Fruit fly (Drosophila melanogaster) whole organism, embryonic: Measurements from ENCODE around the gene Vago.

Source experiments
- Abd-B ChIP-seq: fragments of 200-800 bp; sonication (Bioruptor generic); optimal IDR thresholded peaks from 2 replicates; lab custom pipeline; 2018; ENCODE audit warnings: missing biosample characterization, mild to moderate bottlenecking, missing genetic modification characterization, moderate library complexity
- CG10267 ChIP-seq: fragments of 200-800 bp; sonication (Bioruptor generic); optimal IDR thresholded peaks from 2 replicates; lab custom pipeline; 2018; ENCODE audit warnings: missing biosample characterization, mild to moderate bottlenecking, missing genetic modification characterization, moderate library complexity
- CG10366 ChIP-seq: fragments of 200-800 bp; sonication (Bioruptor generic); IDR thresholded peaks from 2 replicates; pipeline ENCODE4 v1.3.6; 2022; ENCODE audit warnings: missing biosample characterization, missing genetic modification characterization
- CG12236 ChIP-seq: fragments of 200-800 bp; sonication (Bioruptor generic); optimal IDR thresholded peaks from 2 replicates; lab custom pipeline; 2016; ENCODE audit warnings: missing biosample characterization, missing genetic modification characterization
- CG13624 ChIP-seq: fragments of 200-800 bp; sonication (Bioruptor generic); optimal IDR thresholded peaks from 2 replicates; lab custom pipeline; 2016; ENCODE audit warnings: missing biosample characterization, missing genetic modification characterization
- CG14014 ChIP-seq: fragments of 200-800 bp; sonication (Bioruptor generic); IDR thresholded peaks from 2 replicates; pipeline ENCODE4 v1.3.6; 2022; ENCODE audit warnings: missing biosample characterization, missing genetic modification characterization
- CG14050 ChIP-seq: fragments of 200-800 bp; sonication (Bioruptor generic); IDR thresholded peaks from 3 replicates; pipeline ENCODE4 v1.3.6; 2022; ENCODE audit warnings: missing biosample characterization, missing genetic modification characterization
- CG14441 ChIP-seq: fragments of 200-800 bp; sonication (Bioruptor generic); IDR thresholded peaks from 2 replicates; pipeline ENCODE4 v1.3.6; 2022; ENCODE audit warnings: missing biosample characterization, missing genetic modification characterization
- CG1602 ChIP-seq: fragments of 200-800 bp; sonication (Bioruptor generic); optimal IDR thresholded peaks from 3 replicates; lab custom pipeline; 2016; ENCODE audit warnings: missing biosample characterization, missing genetic modification characterization
- CG16815 ChIP-seq: fragments of 200-800 bp; sonication (Bioruptor generic); optimal IDR thresholded peaks from 3 replicates; lab custom pipeline; 2017; ENCODE audit warnings: missing biosample characterization, mild to moderate bottlenecking, missing genetic modification characterization
- CG1792 ChIP-seq: fragments of 200-800 bp; sonication (Bioruptor generic); optimal IDR thresholded peaks from 2 replicates; lab custom pipeline; 2016; ENCODE audit warnings: missing biosample characterization, missing genetic modification characterization
- CG2120 ChIP-seq: fragments of 200-800 bp; sonication (Bioruptor generic); optimal IDR thresholded peaks from 3 replicates; lab custom pipeline; 2016; ENCODE audit warnings: missing biosample characterization, missing genetic modification characterization
- CG2875 ChIP-seq: fragments of 200-800 bp; sonication (Bioruptor generic); optimal IDR thresholded peaks from 2 replicates; lab custom pipeline; 2017; ENCODE audit warnings: missing biosample characterization, mild to moderate bottlenecking, missing genetic modification characterization, missing genetic modification reagents
- CG30020 ChIP-seq: fragments of 200-800 bp; optimal IDR thresholded peaks from 2 replicates; lab custom pipeline; 2019; ENCODE audit warnings: missing biosample characterization, mild to moderate bottlenecking, missing genetic modification characterization, moderate library complexity
- CG31365 ChIP-seq: fragments of 200-800 bp; sonication (Bioruptor generic); optimal IDR thresholded peaks from 2 replicates; lab custom pipeline; 2018; ENCODE audit warnings: missing biosample characterization, mild to moderate bottlenecking, missing genetic modification characterization
- CG34376 ChIP-seq: fragments of 200-800 bp; sonication (Bioruptor generic); optimal IDR thresholded peaks from 2 replicates; lab custom pipeline; 2018; ENCODE audit warnings: missing biosample characterization, mild to moderate bottlenecking, missing genetic modification characterization
- CG4328 ChIP-seq: fragments of 200-800 bp; sonication (Bioruptor generic); optimal IDR thresholded peaks from 3 replicates; lab custom pipeline; 2017; ENCODE audit warnings: missing biosample characterization, missing genetic modification reagents, missing genetic modification characterization
- CG7786 ChIP-seq: fragments of 200-800 bp; sonication (Bioruptor generic); optimal IDR thresholded peaks from 2 replicates; lab custom pipeline; 2016; ENCODE audit warnings: missing biosample characterization, missing genetic modification characterization
- CG7963 ChIP-seq: fragments of 200-800 bp; sonication (Bioruptor generic); IDR thresholded peaks from 3 replicates; pipeline ENCODE4 v1.3.6; 2022; ENCODE audit warnings: missing biosample characterization, missing genetic modification characterization; ENCODE audit not compliant: partially characterized antibody
- H2.0 ChIP-seq: fragments of 200-800 bp; sonication (Bioruptor generic); IDR thresholded peaks from 2 replicates; pipeline ENCODE4 v1.3.6; 2022; ENCODE audit warnings: missing biosample characterization, missing genetic modification characterization
- HLH4C ChIP-seq: fragments of 200-800 bp; sonication (Bioruptor generic); IDR thresholded peaks from 3 replicates; pipeline ENCODE4 v1.3.6; 2022; ENCODE audit warnings: missing biosample characterization, missing genetic modification characterization; ENCODE audit not compliant: partially characterized antibody
- HLH54F ChIP-seq: fragments of 200-800 bp; sonication (Bioruptor generic); optimal IDR thresholded peaks from 3 replicates; lab custom pipeline; 2016; ENCODE audit warnings: missing biosample characterization, missing genetic modification characterization
- Hey ChIP-seq: fragments of 200-800 bp; sonication (Bioruptor generic); optimal IDR thresholded peaks from 3 replicates; lab custom pipeline; 2018; ENCODE audit warnings: missing biosample characterization, mild to moderate bottlenecking, missing genetic modification characterization
- Mad ChIP-seq: fragments of 200-800 bp; sonication (Bioruptor generic); optimal IDR thresholded peaks from 2 replicates; lab custom pipeline; 2016; ENCODE audit warnings: missing biosample characterization, missing genetic modification characterization
- Med ChIP-seq: fragments of 200-800 bp; sonication (Bioruptor generic); peaks from one replicate; lab custom pipeline; 2016; ENCODE audit warnings: missing biosample characterization, missing genetic modification characterization, mild to moderate bottlenecking, inconsistent platforms, moderate library complexity
- NK7.1 ChIP-seq: fragments of 200-800 bp; sonication (Bioruptor generic); optimal IDR thresholded peaks from 3 replicates; lab custom pipeline; 2016; ENCODE audit warnings: missing biosample characterization, missing genetic modification characterization
- Optix ChIP-seq: fragments of 200-800 bp; sonication (Bioruptor generic); IDR thresholded peaks from 3 replicates; pipeline ENCODE4 v1.3.6; 2022; ENCODE audit warnings: missing biosample characterization, missing genetic modification characterization
- YL-1 ChIP-seq: fragments of 200-800 bp; sonication (Bioruptor generic); optimal IDR thresholded peaks from 3 replicates; lab custom pipeline; 2017; ENCODE audit warnings: missing biosample characterization, mild to moderate bottlenecking, missing genetic modification characterization
- btn ChIP-seq: fragments of 200-800 bp; sonication (Bioruptor generic); optimal IDR thresholded peaks from 2 replicates; lab custom pipeline; 2016; ENCODE audit warnings: missing biosample characterization, missing genetic modification characterization
- cato ChIP-seq: fragments of 200-800 bp; sonication (Bioruptor generic); optimal IDR thresholded peaks from 2 replicates; lab custom pipeline; 2016; ENCODE audit warnings: missing biosample characterization, missing genetic modification characterization, borderline replicate concordance
- corto ChIP-seq: fragments of 200-800 bp; sonication (Bioruptor generic); optimal IDR thresholded peaks from 2 replicates; lab custom pipeline; 2016; ENCODE audit warnings: missing biosample characterization, mild to moderate bottlenecking, missing genetic modification characterization, moderate library complexity
- crp ChIP-seq, 2 experiments: fragments of 200-800 bp; sonication (Bioruptor generic); optimal IDR thresholded peaks; 2 replicates in 1 of 2; 3 replicates in 1 of 2; lab custom pipeline; 2017; ENCODE audit warnings: missing biosample characterization in 2 of 2, missing genetic modification characterization in 2 of 2, mild to moderate bottlenecking in 1 of 2, moderate library complexity in 1 of 2
- disco-r ChIP-seq: fragments of 200-800 bp; sonication (Bioruptor generic); optimal IDR thresholded peaks from 2 replicates; lab custom pipeline; 2016; ENCODE audit warnings: missing biosample characterization, missing genetic modification characterization
- dysf ChIP-seq: fragments of 200-800 bp; sonication (Bioruptor generic); IDR thresholded peaks from 3 replicates; pipeline ENCODE4 v1.3.6; 2022; ENCODE audit warnings: missing biosample characterization, missing genetic modification characterization
- ems ChIP-seq: fragments of 200-800 bp; sonication (Bioruptor generic); optimal IDR thresholded peaks from 3 replicates; lab custom pipeline; 2016; ENCODE audit warnings: missing biosample characterization, missing genetic modification characterization
- eve ChIP-seq, 2 experiments: fragments of >200 bp; optimal IDR thresholded peaks; 2 replicates each; lab custom pipeline; 2017; ENCODE audit warnings: missing biosample characterization in 2 of 2, missing genetic modification characterization in 2 of 2
- fd96Cb ChIP-seq: fragments of 200-800 bp; sonication (Bioruptor generic); optimal IDR thresholded peaks from 2 replicates; lab custom pipeline; 2018; ENCODE audit warnings: missing biosample characterization, mild to moderate bottlenecking, missing genetic modification characterization, moderate library complexity
- ftz-f1 ChIP-seq: fragments of 200-800 bp; sonication (Bioruptor generic); optimal IDR thresholded peaks from 2 replicates; lab custom pipeline; 2016; ENCODE audit warnings: missing biosample characterization, missing genetic modification characterization
- gce ChIP-seq: fragments of 200-800 bp; sonication (Bioruptor generic); IDR thresholded peaks from 3 replicates; pipeline ENCODE4 v1.3.6; 2022; ENCODE audit warnings: missing biosample characterization, missing genetic modification characterization
- gcm ChIP-seq: fragments of 200-800 bp; sonication (Bioruptor generic); optimal IDR thresholded peaks from 2 replicates; lab custom pipeline; 2019; ENCODE audit warnings: missing biosample characterization, mild to moderate bottlenecking, missing genetic modification characterization, moderate library complexity
- jing ChIP-seq: fragments of 200-800 bp; sonication (Bioruptor generic); optimal IDR thresholded peaks from 2 replicates; lab custom pipeline; 2018; ENCODE audit warnings: missing biosample characterization, mild to moderate bottlenecking, missing genetic modification characterization
- nerfin-1 ChIP-seq: fragments of 200-800 bp; sonication (Bioruptor generic); optimal IDR thresholded peaks from 3 replicates; lab custom pipeline; 2019; ENCODE audit warnings: missing biosample characterization, mild to moderate bottlenecking, missing genetic modification characterization, moderate library complexity
- oc ChIP-seq: fragments of 200-800 bp; sonication (Bioruptor generic); optimal IDR thresholded peaks from 2 replicates; lab custom pipeline; 2018; ENCODE audit warnings: missing biosample characterization, mild to moderate bottlenecking, missing genetic modification characterization, moderate library complexity
- pfk ChIP-seq: fragments of 200-800 bp; sonication (Bioruptor generic); optimal IDR thresholded peaks from 2 replicates; lab custom pipeline; 2018; ENCODE audit warnings: missing biosample characterization, mild to moderate bottlenecking, missing genetic modification characterization, moderate library complexity
- ranshi ChIP-seq: fragments of 200-800 bp; sonication (Bioruptor generic); IDR thresholded peaks from 2 replicates; pipeline ENCODE4 v1.3.6; 2022; ENCODE audit warnings: missing biosample characterization, missing genetic modification characterization
- sens ChIP-seq: fragments of 200-800 bp; sonication (Bioruptor generic); peaks from one replicate; lab custom pipeline; 2016; ENCODE audit warnings: missing biosample characterization, missing genetic modification characterization
- slou ChIP-seq: fragments of 200-800 bp; sonication (Bioruptor generic); optimal IDR thresholded peaks from 3 replicates; lab custom pipeline; 2016; ENCODE audit warnings: missing biosample characterization, missing genetic modification characterization
- sqz ChIP-seq: fragments of 200-800 bp; sonication (Bioruptor generic); optimal IDR thresholded peaks from 3 replicates; lab custom pipeline; 2018; ENCODE audit warnings: missing biosample characterization, mild to moderate bottlenecking, missing genetic modification characterization
- stwl ChIP-seq: fragments of 200-800 bp; sonication (Bioruptor generic); optimal IDR thresholded peaks from 3 replicates; lab custom pipeline; 2018; ENCODE audit warnings: missing biosample characterization, mild to moderate bottlenecking, missing genetic modification characterization, moderate library complexity
- sug ChIP-seq: fragments of 200-800 bp; optimal IDR thresholded peaks from 2 replicates; lab custom pipeline; 2019; ENCODE audit warnings: missing biosample characterization, mild to moderate bottlenecking, missing genetic modification characterization, moderate library complexity

Vago gene

dm6 chrX:11135840-11136586, 46.9 kb downstream of the Vago start (continued):
- TF ChIP-seq CG10267 (tag; lab: Kevin White, UChicago) (peak; percentile 41), CG7786 (GFP tag; lab: Kevin White, UChicago) (no peak), fd96Cb (no peak), Hey (tag; lab: Kevin White, UChicago) (no peak), CG7963 (no peak), corto (GFP tag; lab: Kevin White, UChicago) (no peak), gce (no peak), CG12236 (GFP tag; lab: Kevin White, UChicago) (no peak), cato (GFP tag; lab: Kevin White, UChicago) (no peak), CG30020 (tag; lab: Kevin White, UChicago) (peak; percentile 3), eve (GFP tag; optimal IDR thresholded peaks at IDR 0.05; lab: Kevin White, UChicago) (no peak), CG14441 (GFP tag; lab: Robert Waterston, UW) (no peak), CG1792 (GFP tag; lab: Kevin White, UChicago) (no peak), sens (GFP tag; lab: Kevin White, UChicago) (peak; percentile 66), CG14050 (GFP tag; lab: Robert Waterston, UW) (no peak), Mad (GFP tag; lab: Kevin White, UChicago) (no peak), CG31365 (tag; lab: Kevin White, UChicago) (peak; percentile 93), sug (tag; lab: Kevin White, UChicago) (no peak), disco-r (GFP tag; lab: Kevin White, UChicago) (no peak), sqz (GFP tag; lab: Kevin White, UChicago) (peak; percentile 92), CG14014 (no peak), CG2120 (no peak), Med (GFP tag; lab: Kevin White, UChicago) (peak; percentile 68), oc (tag; lab: Kevin White, UChicago) (no peak), CG1602 (no peak), ems (GFP tag; lab: Kevin White, UChicago) (no peak), dysf (GFP tag; lab: Robert Waterston, UW) (0 out of 3 replicates have a peak, but pooled peaks have one; percentile 11), CG16815 (GFP tag; lab: Kevin White, UChicago) (no peak), ranshi (GFP tag; lab: Robert Waterston, UW) (no peak), HLH4C (GFP tag; lab: Robert Waterston, UW) (no peak), stwl (no peak), gcm (no peak), YL-1 (GFP tag; lab: Kevin White, UChicago) (peak; percentile 22), HLH54F (GFP tag; lab: Kevin White, UChicago) (no peak), nerfin-1 (tag; lab: Kevin White, UChicago) (peak; percentile 95), jing (GFP tag; lab: Kevin White, UChicago) (no peak), H2.0 (GFP tag; lab: Robert Waterston, UW) (0 out of 2 replicates have a peak, but pooled peaks have one; percentile 12), Abd-B (GFP tag; lab: Kevin White, UChicago) (no peak), crp (GFP tag; optimal IDR thresholded peaks at IDR 0.05; lab: Kevin White, UChicago) (no peak), pfk (GFP tag; lab: Kevin White, UChicago) (no peak), CG13624 (GFP tag; lab: Kevin White, UChicago) (no peak), CG34376 (GFP tag; lab: Kevin White, UChicago) (no peak), btn (GFP tag; lab: Kevin White, UChicago) (no peak), Optix (GFP tag; lab: Robert Waterston, UW) (no peak), CG4328 (GFP tag; lab: Kevin White, UChicago) (no peak), NK7.1 (GFP tag; lab: Kevin White, UChicago) (no peak), CG10366 (no peak), CG2875 (no peak), ftz-f1 (GFP tag; lab: Kevin White, UChicago) (peak; percentile 85), slou (GFP tag; lab: Kevin White, UChicago) (no peak)
